Fruit fly (Drosophila melanogaster) whole organism, embryonic: Measurements from ENCODE around the gene CG2256.

Experiments used
- Bteb2 ChIP-seq: fragments of 200-800 bp; sonication (Bioruptor generic); optimal IDR thresholded peaks from 2 replicates; lab custom pipeline; 2016; ENCODE audit warnings: missing biosample characterization, missing genetic modification characterization
- CG1024 ChIP-seq: fragments of 200-800 bp; sonication (Bioruptor generic); IDR thresholded peaks from 2 replicates; pipeline ENCODE4 v1.3.6; 2022; ENCODE audit warnings: missing biosample characterization, missing genetic modification characterization
- CG11093 ChIP-seq: fragments of 200-800 bp; sonication (Bioruptor generic); IDR thresholded peaks from 3 replicates; pipeline ENCODE4 v1.3.6; 2022; ENCODE audit warnings: missing biosample characterization, missing genetic modification characterization
- CG11723 ChIP-seq: fragments of 200-800 bp; sonication (Bioruptor generic); optimal IDR thresholded peaks from 2 replicates; lab custom pipeline; 2017; ENCODE audit warnings: missing biosample characterization, mild to moderate bottlenecking, missing genetic modification characterization
- CG13287 ChIP-seq: fragments of 200-800 bp; sonication (Bioruptor generic); IDR thresholded peaks from 2 replicates; pipeline ENCODE4 v1.3.6; 2022; ENCODE audit warnings: missing biosample characterization, missing genetic modification characterization; ENCODE audit not compliant: partially characterized antibody
- CG14014 ChIP-seq: fragments of 200-800 bp; sonication (Bioruptor generic); IDR thresholded peaks from 2 replicates; pipeline ENCODE4 v1.3.6; 2022; ENCODE audit warnings: missing biosample characterization, missing genetic modification characterization
- CG1529 ChIP-seq: fragments of 200-800 bp; sonication (Bioruptor generic); optimal IDR thresholded peaks from 3 replicates; lab custom pipeline; 2018; ENCODE audit warnings: missing biosample characterization, missing genetic modification characterization
- CG15601 ChIP-seq: fragments of 200-800 bp; sonication (Bioruptor generic); optimal IDR thresholded peaks from 3 replicates; lab custom pipeline; 2019; ENCODE audit warnings: missing biosample characterization, mild to moderate bottlenecking, missing genetic modification characterization, moderate library complexity
- CG16779 ChIP-seq: fragments of 200-800 bp; sonication (Bioruptor generic); IDR thresholded peaks from 2 replicates; pipeline ENCODE4 v1.3.6; 2022; ENCODE audit warnings: missing biosample characterization, missing genetic modification characterization
- CG16815 ChIP-seq: fragments of 200-800 bp; sonication (Bioruptor generic); optimal IDR thresholded peaks from 3 replicates; lab custom pipeline; 2017; ENCODE audit warnings: missing biosample characterization, mild to moderate bottlenecking, missing genetic modification characterization
- CG17802 ChIP-seq: fragments of 200-800 bp; sonication (Bioruptor generic); optimal IDR thresholded peaks from 2 replicates; lab custom pipeline; 2018; ENCODE audit warnings: missing biosample characterization, mild to moderate bottlenecking, missing genetic modification characterization, moderate library complexity
- CG18619 ChIP-seq: fragments of 200-800 bp; sonication (Bioruptor generic); optimal IDR thresholded peaks from 3 replicates; lab custom pipeline; 2017; ENCODE audit warnings: missing biosample characterization, mild to moderate bottlenecking, missing genetic modification characterization
- CG18764 ChIP-seq: fragments of 200-800 bp; sonication (Bioruptor generic); optimal IDR thresholded peaks from 3 replicates; lab custom pipeline; 2016; ENCODE audit warnings: missing biosample characterization, missing genetic modification characterization
- CG30403 ChIP-seq: fragments of 200-800 bp; sonication (Bioruptor generic); optimal IDR thresholded peaks from 3 replicates; lab custom pipeline; 2016; ENCODE audit warnings: missing biosample characterization, missing genetic modification characterization
- CG31224 ChIP-seq: fragments of 200-800 bp; sonication (Bioruptor generic); IDR thresholded peaks from 2 replicates; pipeline ENCODE4 v1.3.6; 2022; ENCODE audit warnings: missing biosample characterization, missing genetic modification characterization
- CG32532 ChIP-seq: fragments of 200-800 bp; sonication (Bioruptor generic); IDR thresholded peaks from 2 replicates; pipeline ENCODE4 v1.3.6; 2022; ENCODE audit warnings: missing biosample characterization, missing genetic modification characterization
- CG43689 ChIP-seq: fragments of 200-800 bp; sonication (Bioruptor generic); IDR thresholded peaks from 2 replicates; pipeline ENCODE4 v1.3.6; 2022; ENCODE audit warnings: missing biosample characterization, missing genetic modification characterization
- CG4424 ChIP-seq: fragments of 200-800 bp; sonication (Bioruptor generic); optimal IDR thresholded peaks from 3 replicates; lab custom pipeline; 2016; ENCODE audit warnings: missing biosample characterization, missing genetic modification characterization
- CG5180 ChIP-seq: fragments of 200-800 bp; sonication (Bioruptor generic); optimal IDR thresholded peaks from 3 replicates; lab custom pipeline; 2017; ENCODE audit warnings: missing biosample characterization, missing genetic modification characterization, mild to moderate bottlenecking, moderate library complexity, missing genetic modification reagents
- CG9727 ChIP-seq: fragments of 200-800 bp; sonication (Bioruptor generic); optimal IDR thresholded peaks from 3 replicates; lab custom pipeline; 2017; ENCODE audit warnings: missing biosample characterization, mild to moderate bottlenecking, missing genetic modification characterization
- CTCF ChIP-seq: fragments of 200-800 bp; sonication (Bioruptor generic); optimal IDR thresholded peaks from 2 replicates; lab custom pipeline; 2017; ENCODE audit warnings: missing biosample characterization, mild to moderate bottlenecking, missing genetic modification characterization, moderate library complexity
- Dll ChIP-seq: fragments of 200-800 bp; sonication (Bioruptor generic); IDR thresholded peaks from 4 replicates; pipeline ENCODE4 v1.3.6; 2022; ENCODE audit warnings: missing biosample characterization, missing genetic modification characterization; ENCODE audit not compliant: partially characterized antibody
- Doc2 ChIP-seq: fragments of 200-800 bp; sonication (Bioruptor generic); IDR thresholded peaks from 2 replicates; pipeline ENCODE4 v1.3.6; 2022; ENCODE audit warnings: missing biosample characterization, missing genetic modification characterization
- Hmx ChIP-seq: fragments of 200-800 bp; sonication (Bioruptor generic); optimal IDR thresholded peaks from 2 replicates; lab custom pipeline; 2016; ENCODE audit warnings: missing biosample characterization, missing genetic modification characterization
- Lim3 ChIP-seq: fragments of 200-800 bp; sonication (Bioruptor generic); IDR thresholded peaks from 2 replicates; pipeline ENCODE4 v1.3.6; 2022; ENCODE audit warnings: missing biosample characterization, missing genetic modification characterization
- MBD-R2 ChIP-seq: fragments of 200-800 bp; sonication (Bioruptor generic); IDR thresholded peaks from 2 replicates; pipeline ENCODE4 v1.3.6; 2022; ENCODE audit warnings: missing biosample characterization, missing genetic modification characterization
- Max ChIP-seq: fragments of 200-800 bp; sonication (Bioruptor generic); optimal IDR thresholded peaks from 2 replicates; lab custom pipeline; 2016; ENCODE audit warnings: missing biosample characterization, mild to moderate bottlenecking, missing genetic modification characterization
- Nf-YC ChIP-seq: fragments of 200-800 bp; optimal IDR thresholded peaks from 3 replicates; lab custom pipeline; 2019; ENCODE audit warnings: missing biosample characterization, mild to moderate bottlenecking, missing genetic modification characterization, moderate library complexity
- Sin3A ChIP-seq: fragments of >200 bp; optimal IDR thresholded peaks from 2 replicates; lab custom pipeline; 2018
- Sox102F ChIP-seq: fragments of 200-800 bp; sonication (Bioruptor generic); optimal IDR thresholded peaks from 2 replicates; lab custom pipeline; 2018; ENCODE audit warnings: missing biosample characterization, mild to moderate bottlenecking, missing genetic modification characterization, moderate library complexity
- Sry-δ ChIP-seq: fragments of 200-800 bp; sonication (Bioruptor generic); optimal IDR thresholded peaks from 2 replicates; lab custom pipeline; 2016; ENCODE audit warnings: missing biosample characterization, missing genetic modification characterization
- abd-A ChIP-seq: fragments of 200-800 bp; sonication (Bioruptor generic); optimal IDR thresholded peaks from 3 replicates; lab custom pipeline; 2019; ENCODE audit warnings: missing biosample characterization, mild to moderate bottlenecking, missing genetic modification characterization, moderate library complexity
- ac ChIP-seq: fragments of 200-800 bp; sonication (Bioruptor generic); optimal IDR thresholded peaks from 3 replicates; lab custom pipeline; 2017; ENCODE audit warnings: missing biosample characterization, mild to moderate bottlenecking, missing genetic modification characterization
- br ChIP-seq: fragments of >200 bp; optimal IDR thresholded peaks from 2 replicates; lab custom pipeline; 2017
- cad ChIP-seq: fragments of >200 bp; optimal IDR thresholded peaks from 2 replicates; lab custom pipeline; 2017; ENCODE audit warnings: missing biosample characterization, missing genetic modification characterization
- cato ChIP-seq: fragments of 200-800 bp; sonication (Bioruptor generic); optimal IDR thresholded peaks from 2 replicates; lab custom pipeline; 2016; ENCODE audit warnings: missing biosample characterization, missing genetic modification characterization, borderline replicate concordance
- chn ChIP-seq: fragments of 200-800 bp; sonication (Bioruptor generic); optimal IDR thresholded peaks from 2 replicates; lab custom pipeline; 2016; ENCODE audit warnings: missing biosample characterization, missing genetic modification characterization
- emc ChIP-seq: fragments of 200-800 bp; sonication (Bioruptor generic); optimal IDR thresholded peaks from 2 replicates; lab custom pipeline; 2016; ENCODE audit warnings: missing biosample characterization, missing genetic modification characterization
- esg ChIP-seq: fragments of 200-800 bp; sonication (Bioruptor generic); conservative IDR thresholded peaks from 2 replicates; pipeline ENCODE4 v1.3.6; 2022; ENCODE audit warnings: missing biosample characterization, missing genetic modification characterization
- exex ChIP-seq: fragments of 200-800 bp; sonication (Bioruptor generic); optimal IDR thresholded peaks from 4 replicates; lab custom pipeline; 2018; ENCODE audit warnings: missing biosample characterization, mild to moderate bottlenecking, missing genetic modification characterization, moderate library complexity
- fd3F ChIP-seq: fragments of 200-800 bp; sonication (Bioruptor generic); optimal IDR thresholded peaks from 2 replicates; lab custom pipeline; 2018; ENCODE audit warnings: missing biosample characterization, mild to moderate bottlenecking, missing genetic modification characterization, moderate library complexity
- gcm2 ChIP-seq: fragments of 200-800 bp; sonication (Bioruptor generic); optimal IDR thresholded peaks from 2 replicates; lab custom pipeline; 2016; ENCODE audit warnings: missing biosample characterization, missing genetic modification characterization
- hkb ChIP-seq, 2 experiments: fragments of 200-800 bp in 1 of 2; fragments of >200 bp in 1 of 2; sonication (Bioruptor generic) in 1 of 2; IDR thresholded peaks in 1 of 2; optimal IDR thresholded peaks in 1 of 2; 2 replicates each; pipeline versions ENCODE4 v1.3.6 to Lab custom; 2017 to 2022; ENCODE audit warnings: missing biosample characterization in 1 of 2, missing genetic modification characterization in 1 of 2
- lbe ChIP-seq: fragments of 200-800 bp; sonication (Bioruptor generic); optimal IDR thresholded peaks from 2 replicates; lab custom pipeline; 2016; ENCODE audit warnings: missing biosample characterization, mild to moderate bottlenecking, missing genetic modification characterization
- nerfin-1 ChIP-seq: fragments of 200-800 bp; sonication (Bioruptor generic); optimal IDR thresholded peaks from 3 replicates; lab custom pipeline; 2019; ENCODE audit warnings: missing biosample characterization, mild to moderate bottlenecking, missing genetic modification characterization, moderate library complexity
- pita ChIP-seq: fragments of 200-800 bp; sonication (Bioruptor generic); optimal IDR thresholded peaks from 2 replicates; lab custom pipeline; 2017; ENCODE audit warnings: missing biosample characterization, mild to moderate bottlenecking, missing genetic modification characterization
- pnt ChIP-seq: fragments of 200-800 bp; sonication (Bioruptor generic); optimal IDR thresholded peaks from 3 replicates; lab custom pipeline; 2016; ENCODE audit warnings: missing biosample characterization, missing genetic modification characterization
- pum ChIP-seq: fragments of 200-800 bp; sonication (Bioruptor generic); optimal IDR thresholded peaks from 2 replicates; lab custom pipeline; 2016; ENCODE audit warnings: missing biosample characterization, missing genetic modification characterization
- repo ChIP-seq: fragments of 200-800 bp; sonication (Bioruptor generic); optimal IDR thresholded peaks from 2 replicates; lab custom pipeline; 2016; ENCODE audit warnings: missing biosample characterization, missing genetic modification characterization
- row ChIP-seq: fragments of 200-800 bp; sonication (Bioruptor generic); IDR thresholded peaks from 3 replicates; pipeline ENCODE4 v1.3.6; 2022; ENCODE audit warnings: missing biosample characterization, missing genetic modification characterization
- tll ChIP-seq, 2 experiments: fragments of 200-800 bp in 1 of 2; fragments of >200 bp in 1 of 2; sonication (Bioruptor generic) in 1 of 2; optimal IDR thresholded peaks; 2 replicates each; lab custom pipeline; 2017 to 2019; ENCODE audit warnings: missing biosample characterization in 2 of 2, missing genetic modification characterization in 2 of 2, mild to moderate bottlenecking in 1 of 2, moderate library complexity in 1 of 2
- toy ChIP-seq: fragments of 200-800 bp; sonication (Bioruptor generic); IDR thresholded peaks from 2 replicates; pipeline ENCODE4 v1.3.6; 2022; ENCODE audit warnings: missing biosample characterization, missing genetic modification characterization
- trh ChIP-seq: fragments of 200-800 bp; sonication (Bioruptor generic); optimal IDR thresholded peaks from 2 replicates; lab custom pipeline; 2016; ENCODE audit warnings: missing biosample characterization, missing genetic modification characterization

The CG2256 gene

dm6 chrX:8126149-8126548, 39.1 kb upstream of the CG2256 start (continued):
- TF ChIP-seq fd3F (GFP tag; lab: Kevin White, UChicago) (no peak), nerfin-1 (tag; lab: Kevin White, UChicago) (peak; percentile 46), CG30403 (GFP tag; lab: Kevin White, UChicago) (peak; percentile 50), hkb (optimal IDR thresholded peaks at IDR 0.05; lab: Kevin White, UChicago) (no peak), hkb (GFP tag; IDR thresholded peaks at IDR 0.05; lab: Robert Waterston, UW) (peak; percentile 65), Doc2 (GFP tag; lab: Robert Waterston, UW) (no peak), Sox102F (peak; percentile 88), gcm2 (GFP tag; lab: Kevin White, UChicago) (no peak), CG17802 (tag; lab: Kevin White, UChicago) (peak; percentile 28), CG16815 (GFP tag; lab: Kevin White, UChicago) (no peak), CG16779 (GFP tag; lab: Robert Waterston, UW) (no peak), MBD-R2 (GFP tag; lab: Robert Waterston, UW) (no peak), Dll (GFP tag; lab: Robert Waterston, UW) (no peak), CG43689 (GFP tag; lab: Robert Waterston, UW) (no peak), CG1529 (peak; percentile 56), CG4424 (GFP tag; lab: Kevin White, UChicago) (peak; percentile 69), Sin3A (no peak), esg (GFP tag; lab: Robert Waterston, UW) (peak; percentile 48), cato (GFP tag; lab: Kevin White, UChicago) (peak; percentile 42), CG14014 (GFP tag; lab: Robert Waterston, UW) (no peak), repo (GFP tag; lab: Kevin White, UChicago) (no peak), tll (GFP tag; optimal IDR thresholded peaks at IDR 0.05; lab: Kevin White, UChicago) (no peak), CG13287 (no peak), CG11093 (GFP tag; lab: Robert Waterston, UW) (no peak), Hmx (GFP tag; lab: Kevin White, UChicago) (no peak), trh (GFP tag; lab: Kevin White, UChicago) (no peak), cad (no peak), lbe (no peak), CG1024 (GFP tag; lab: Robert Waterston, UW) (0 out of 2 replicates have a peak, but pooled peaks have one; percentile 26), row (GFP tag; lab: Robert Waterston, UW) (peak; percentile 67), CG9727 (GFP tag; lab: Kevin White, UChicago) (peak; percentile 50), CTCF (GFP tag; lab: Kevin White, UChicago) (no peak), pum (GFP tag; lab: Kevin White, UChicago) (peak; percentile 42), Lim3 (no peak), CG18764 (GFP tag; lab: Kevin White, UChicago) (no peak), CG15601 (peak; percentile 73), br (lab: Kevin White, UChicago) (no peak), pita (GFP tag; lab: Kevin White, UChicago) (no peak), CG11723 (GFP tag; lab: Kevin White, UChicago) (peak; percentile 9), pnt (peak; percentile 17), CG32532 (GFP tag; lab: Robert Waterston, UW) (no peak), exex (tag; lab: Kevin White, UChicago) (no peak), Max (GFP tag; lab: Kevin White, UChicago) (peak; percentile 18), Bteb2 (GFP tag; lab: Kevin White, UChicago) (no peak), chn (GFP tag; lab: Kevin White, UChicago) (peak; percentile 64), CG18619 (GFP tag; lab: Kevin White, UChicago) (no peak), emc (GFP tag; lab: Kevin White, UChicago) (no peak), ac (no peak), abd-A (tag; lab: Kevin White, UChicago) (no peak), Sry-δ (GFP tag; lab: Kevin White, UChicago) (no peak), CG31224 (no peak), toy (no peak), CG5180 (peak; percentile 21), Nf-YC (tag; lab: Kevin White, UChicago) (no peak)
